Fruit fly (Drosophila melanogaster) whole organism, embryonic: Measurements from ENCODE around the gene CG13309.

Source experiments
- CG10565 ChIP-seq: fragments of 200-800 bp; sonication (Bioruptor generic); optimal IDR thresholded peaks from 3 replicates; lab custom pipeline; 2016; ENCODE audit warnings: missing biosample characterization, mild to moderate bottlenecking, missing genetic modification characterization
- lola ChIP-seq, 3 experiments: fragments of >200 bp in 2 of 3; fragments of 200-800 bp in 1 of 3; sonication (Bioruptor generic) in 1 of 3; optimal IDR thresholded peaks; 2 replicates each; lab custom pipeline; 2017 to 2019; ENCODE audit warnings: missing biosample characterization in 3 of 3, missing genetic modification characterization in 3 of 3, mild to moderate bottlenecking in 1 of 3, moderate library complexity in 1 of 3

DNA sequence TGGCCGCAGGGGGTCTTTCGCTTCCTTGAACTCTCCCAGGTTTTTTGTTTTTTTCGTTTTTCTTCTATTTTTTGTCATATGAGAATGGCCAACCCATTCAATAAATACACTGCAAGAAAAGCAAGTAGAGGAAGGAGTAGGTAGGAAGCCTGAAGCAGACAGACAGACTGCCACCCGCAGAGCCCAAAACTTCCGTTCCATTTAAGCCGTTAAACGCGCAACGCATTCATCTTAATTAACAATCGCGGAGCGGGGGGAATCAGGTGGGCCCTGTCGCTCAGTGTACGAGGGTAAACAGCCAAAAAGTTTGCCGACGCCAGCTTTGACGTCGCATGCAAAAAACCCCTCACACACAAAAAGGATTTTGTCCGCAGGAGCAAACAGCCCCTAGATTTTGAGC, 42.7 kb downstream of the CG13309 start:
- TF ChIP-seq lola (GFP tag; optimal IDR thresholded peaks at IDR 0.05; lab: Kevin White, UChicago) (no peak), CG10565 (GFP tag; lab: Kevin White, UChicago) (no peak)
